Worm (Caenorhabditis elegans): Measurements from ENCODE around the gene M7.7.

The M7.7 gene

DNA sequence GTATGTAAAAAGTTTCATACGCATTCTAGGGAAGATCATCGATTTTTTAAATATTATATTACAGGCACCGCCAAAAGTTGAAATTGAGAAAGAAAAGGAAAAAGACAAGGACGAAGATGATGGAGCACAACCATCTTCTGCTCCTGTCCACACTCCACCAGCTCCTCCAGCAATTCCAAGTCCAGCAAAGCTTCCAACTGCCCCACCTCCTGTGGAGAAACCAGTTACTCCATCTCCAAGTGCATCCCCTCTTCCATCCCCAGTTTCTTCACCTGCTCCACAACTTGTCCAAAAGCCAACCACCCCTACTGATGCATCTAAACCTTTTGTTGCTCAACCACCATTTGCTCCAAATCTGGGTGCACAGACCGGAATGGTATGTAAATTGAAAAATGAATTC, 37.7 kb upstream of the M7.7 start:
- no peak for TF ChIP-seq nhr-90 (tag; optimal IDR thresholded peaks at IDR 0.05)
- no peak for TF ChIP-seq attf-6 (GFP tag; IDR thresholded peaks at IDR 0.05)
- TF ChIP-seq snpc-3.4 (tag; optimal IDR thresholded peaks at IDR 0.05): no peak
- no peak for TF ChIP-seq F37B4.10 (GFP tag; IDR thresholded peaks at IDR 0.05)
- no peak for TF ChIP-seq Y79H2A.3 (GFP tag; conservative IDR thresholded peaks at IDR 0.05)
- TF ChIP-seq K12H6.12 (tag; optimal IDR thresholded peaks at IDR 0.05): no peak
- no peak for TF ChIP-seq F52B5.7 (tag; optimal IDR thresholded peaks at IDR 0.05)
- TF ChIP-seq ceh-100 (GFP tag; IDR thresholded peaks at IDR 0.05): no peak
- TF ChIP-seq hlh-12 (tag; optimal IDR thresholded peaks at IDR 0.05): no peak
- no peak for TF ChIP-seq F57A8.1 (GFP tag; optimal IDR thresholded peaks at IDR 0.05)

DNA sequence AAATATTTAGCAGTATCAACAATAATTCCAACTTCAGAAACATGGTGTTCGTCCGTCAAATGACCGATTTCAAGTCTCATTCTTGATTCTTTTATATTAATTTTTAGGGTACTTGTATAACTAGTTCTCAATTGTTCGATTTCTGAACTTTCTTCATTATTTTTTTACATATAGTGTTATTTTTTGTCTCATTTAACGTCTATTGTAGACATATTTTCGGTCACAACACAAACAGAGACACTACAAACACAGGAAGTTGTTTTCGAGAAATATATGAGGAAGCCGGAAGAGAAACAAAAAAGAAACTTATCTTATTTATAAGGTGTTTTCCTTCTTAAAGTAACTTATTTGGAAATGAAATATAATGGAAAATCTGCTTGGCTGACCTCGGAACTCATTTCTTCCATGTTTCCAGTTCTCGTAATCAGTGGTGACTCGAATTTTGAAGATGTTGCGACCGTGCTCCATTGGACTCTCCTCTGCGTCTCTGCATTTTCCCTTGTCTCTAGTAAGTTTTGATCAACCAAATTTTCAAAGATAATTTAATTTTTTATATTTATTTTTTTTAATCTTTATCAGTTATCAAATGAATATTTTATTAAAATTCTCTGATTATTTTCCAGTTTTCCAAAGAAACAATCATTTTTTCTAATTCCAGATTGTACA, 35.8 kb upstream of the M7.7 start, which contains the start of the genes F36H1.12 and lin-3:
Gene F36H1.12 (minus strand): TSS at position 51 of the 666 bp plus-strand sequence.
Gene lin-3 (plus strand): TSS at position 657 of the 666 bp plus-strand sequence.
- no peak for TF ChIP-seq madf-10 (tag; optimal IDR thresholded peaks at IDR 0.05)
- no peak for TF ChIP-seq F57A8.1 (GFP tag; optimal IDR thresholded peaks at IDR 0.05)
- no peak for TF ChIP-seq F10E7.11 (tag; optimal IDR thresholded peaks at IDR 0.05)
- TF ChIP-seq ceh-100 (GFP tag; IDR thresholded peaks at IDR 0.05): peak; percentile 93
- TF ChIP-seq lsl-1 (GFP tag; optimal IDR thresholded peaks at IDR 0.05): peak; percentile 60
- no peak for TF ChIP-seq egl-44 (GFP tag; IDR thresholded peaks at IDR 0.05)
- TF ChIP-seq K11D2.4 (GFP tag; IDR thresholded peaks at IDR 0.05): no peak
- TF ChIP-seq madf-6 (GFP tag; IDR thresholded peaks at IDR 0.05): peak; percentile 56; the same call in 1 of the 2 replicates
- TF ChIP-seq ztf-6 (GFP tag; IDR thresholded peaks at IDR 0.05): no peak
- no peak for TF ChIP-seq snpc-3.4 (tag; optimal IDR thresholded peaks at IDR 0.05)
- peak; percentile 51; the same call in 1 of the 2 replicates for TF ChIP-seq F33H1.4 (GFP tag; IDR thresholded peaks at IDR 0.05)
- TF ChIP-seq madf-8 (GFP tag; conservative IDR thresholded peaks at IDR 0.05): peak; percentile 20; the same call in 1 of the 2 replicates
- TF ChIP-seq lsy-27 (tag; optimal IDR thresholded peaks at IDR 0.05; ENCODE audit: borderline replicate concordance, insufficient read depth): no peak
- TF ChIP-seq mcd-1 (GFP tag; IDR thresholded peaks at IDR 0.05): peak; percentile 73
- no peak for TF ChIP-seq egrh-3 (GFP tag; IDR thresholded peaks at IDR 0.05)
- TF ChIP-seq F23B12.7 (tag; optimal IDR thresholded peaks at IDR 0.05; ENCODE audit: insufficient read depth): no peak
- peak; percentile 53; the same call in 1 of the 2 replicates for TF ChIP-seq D2030.7 (GFP tag; IDR thresholded peaks at IDR 0.05)
- TF ChIP-seq egl-18 (GFP tag; IDR thresholded peaks at IDR 0.05): no peak
- peak; percentile 91 for TF ChIP-seq hmg-1.2 (GFP tag; IDR thresholded peaks at IDR 0.05)
- TF ChIP-seq nfya-1 (tag; optimal IDR thresholded peaks at IDR 0.05; ENCODE audit: borderline replicate concordance, insufficient read depth): no peak
- TF ChIP-seq ama-1 (optimal IDR thresholded peaks at IDR 0.05): no peak
- TF ChIP-seq ama-1 (GFP tag; optimal IDR thresholded peaks at IDR 0.05): no peak
- no peak for TF ChIP-seq athp-1 (tag; optimal IDR thresholded peaks at IDR 0.05)
- 0 out of 2 replicates have a peak, but pooled peaks have one; percentile 25 for TF ChIP-seq rcor-1 (GFP tag; IDR thresholded peaks at IDR 0.05)

DNA sequence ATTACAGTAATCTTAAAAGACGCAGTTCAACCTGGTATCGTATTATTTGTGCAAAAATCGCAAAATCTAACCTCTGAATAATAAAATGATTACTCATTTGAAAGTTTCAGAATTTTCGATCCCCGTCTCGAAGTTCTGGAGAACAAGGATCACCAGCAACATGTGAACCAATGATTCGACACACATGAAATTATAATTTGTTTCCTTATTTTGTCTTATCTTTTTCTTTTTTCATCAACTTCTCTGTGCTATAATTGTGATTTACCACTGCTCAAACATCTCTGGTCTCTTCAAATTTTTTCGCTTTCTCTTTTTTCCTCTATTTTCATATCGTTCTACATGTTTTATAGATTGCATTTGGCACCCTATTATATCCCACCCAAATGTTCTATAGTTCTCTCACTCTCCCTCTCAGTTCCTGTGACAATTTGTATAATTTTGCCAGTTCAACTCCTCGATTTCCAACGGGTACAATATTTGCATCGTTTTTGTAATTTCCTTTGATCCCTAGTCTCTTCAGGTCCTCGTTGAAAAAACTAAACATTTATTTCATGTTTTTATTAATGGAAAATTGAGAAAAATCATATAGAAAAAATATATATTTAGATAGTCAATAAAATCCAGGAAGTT, 26.5 kb upstream of the M7.7 start:
- TF ChIP-seq madf-3 (GFP tag; IDR thresholded peaks at IDR 0.05): 0 out of 2 replicates have a peak, but pooled peaks have one; percentile 3
- TF ChIP-seq madf-10 (tag; optimal IDR thresholded peaks at IDR 0.05): no peak

DNA sequence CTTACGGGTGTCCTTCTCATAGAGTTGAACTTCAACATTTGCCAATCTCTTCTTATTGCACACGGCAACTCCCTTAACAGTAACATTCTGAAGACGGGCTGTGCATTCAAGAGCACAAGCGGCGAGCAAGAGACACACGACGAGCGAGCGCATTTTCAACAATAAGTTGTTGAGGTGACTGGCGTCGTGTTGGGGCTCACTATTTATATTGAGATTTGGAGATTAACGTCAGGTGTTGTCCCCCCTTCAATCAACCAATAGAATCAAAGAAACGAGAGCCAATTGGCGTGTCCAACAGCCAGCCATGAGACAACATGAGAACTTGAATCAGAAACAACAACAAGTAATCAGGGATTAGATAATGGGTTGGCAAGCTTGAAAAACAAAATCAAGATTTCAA, 25.7 kb upstream of the M7.7 start, which contains the start of gene ttr-16:
Gene ttr-16 (minus strand): TSS at position 176 of the 400 bp plus-strand sequence.
- no peak for TF ChIP-seq K11D2.4 (GFP tag; IDR thresholded peaks at IDR 0.05)
- TF ChIP-seq bed-2 (GFP tag; IDR thresholded peaks at IDR 0.05): no peak
- no peak for TF ChIP-seq him-1 (tag; optimal IDR thresholded peaks at IDR 0.05)
- TF ChIP-seq D2030.7 (GFP tag; IDR thresholded peaks at IDR 0.05): no peak
- TF ChIP-seq rpc-1 (optimal IDR thresholded peaks at IDR 0.05): no peak
- TF ChIP-seq rpc-1 (tag; optimal IDR thresholded peaks at IDR 0.05): no peak
- no peak for TF ChIP-seq lin-35 (GFP tag; optimal IDR thresholded peaks at IDR 0.05)
- TF ChIP-seq akir-1 (GFP tag; optimal IDR thresholded peaks at IDR 0.05): no peak
- TF ChIP-seq zfh-2 (GFP tag; conservative IDR thresholded peaks at IDR 0.05): no peak
- no peak for TF ChIP-seq K12H6.12 (tag; optimal IDR thresholded peaks at IDR 0.05)
- no peak for TF ChIP-seq nfyb-1 (GFP tag; IDR thresholded peaks at IDR 0.05)
- TF ChIP-seq lag-1 (GFP tag; IDR thresholded peaks at IDR 0.05): no peak

Measured in whole organism, young adult.